Worm (Caenorhabditis elegans): ENCODE data around the gene C52E2.3.

C52E2.3 gene

DNA sequence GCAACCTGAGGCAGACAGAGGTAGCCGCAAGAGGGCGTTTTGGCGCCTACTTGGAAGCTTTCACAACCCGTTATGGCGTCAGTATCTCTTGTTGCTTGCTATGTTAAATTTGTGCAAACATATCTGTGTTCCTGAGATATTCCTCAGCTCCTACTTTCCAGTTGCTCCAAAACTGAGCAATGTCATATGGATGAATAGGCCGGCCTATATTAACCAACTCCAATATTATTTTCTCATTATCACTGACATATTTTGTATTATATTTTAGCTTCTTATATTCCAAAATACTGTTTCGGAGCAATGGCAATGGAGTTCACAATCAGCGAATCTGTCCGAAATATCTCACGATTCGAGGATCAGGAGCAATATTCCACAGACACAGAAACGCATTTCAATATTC is 24.6 kb downstream of the C52E2.3 start, which contains the start of gene math-13:
math-13 (plus strand) TSS at position 301 of the 400 bp plus-strand sequence.
- no peak for TF ChIP-seq F57C9.4 (tag; optimal IDR thresholded peaks at IDR 0.05)
- TF ChIP-seq ZK185.1 (tag; optimal IDR thresholded peaks at IDR 0.05; ENCODE audit: poor library complexity, severe bottlenecking), result no peak
- TF ChIP-seq attf-6 (GFP tag; IDR thresholded peaks at IDR 0.05), result no peak
- no peak for TF ChIP-seq zim-3 (tag; optimal IDR thresholded peaks at IDR 0.05)
- no peak for TF ChIP-seq efl-1 (GFP tag; optimal IDR thresholded peaks at IDR 0.05)
- no peak for TF ChIP-seq nfya-2 (GFP tag; IDR thresholded peaks at IDR 0.05)
- TF ChIP-seq madf-3 (GFP tag; IDR thresholded peaks at IDR 0.05), result no peak
- no peak for TF ChIP-seq lin-40 (tag; optimal IDR thresholded peaks at IDR 0.05)
- no peak for TF ChIP-seq dox-1 (GFP tag; IDR thresholded peaks at IDR 0.05)
- no peak for TF ChIP-seq B0336.3 (GFP tag; IDR thresholded peaks at IDR 0.05)
- TF ChIP-seq aptf-2 (GFP tag; conservative IDR thresholded peaks at IDR 0.05), result no peak
- TF ChIP-seq hsf-1 (GFP tag; IDR thresholded peaks at IDR 0.05), result no peak
- no peak for TF ChIP-seq F10E7.11 (tag; optimal IDR thresholded peaks at IDR 0.05)

DNA sequence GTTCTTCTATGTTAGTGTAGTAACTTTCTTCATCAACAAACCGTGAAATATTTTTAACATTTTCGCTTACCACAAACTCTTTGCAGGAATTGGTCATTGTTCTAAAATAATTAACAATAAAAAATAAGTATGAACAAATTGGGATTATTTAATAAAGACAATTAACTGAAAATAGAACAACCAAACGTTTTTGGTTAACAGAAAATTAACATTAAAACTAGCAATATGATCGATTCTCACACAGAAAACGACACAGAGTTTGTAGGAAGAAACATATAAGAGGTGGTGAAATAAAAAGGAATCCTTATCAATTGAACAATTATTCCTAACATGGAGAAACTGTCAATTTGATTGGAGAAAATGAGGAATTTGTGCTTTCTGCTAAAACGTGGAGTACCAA is 27.6 kb downstream of the C52E2.3 start, which contains the start of gene math-16:
math-16 (minus strand) TSS at position 101 of the 400 bp plus-strand sequence.
- TF ChIP-seq rpc-1 (optimal IDR thresholded peaks at IDR 0.05) (no peak), rpc-1 (tag; optimal IDR thresholded peaks at IDR 0.05) (no peak), ztf-28 (GFP tag; IDR thresholded peaks at IDR 0.05) (no peak), gei-17 (GFP tag; optimal IDR thresholded peaks at IDR 0.05) (no peak), egl-44 (GFP tag; IDR thresholded peaks at IDR 0.05) (no peak), hmg-1.2 (GFP tag; IDR thresholded peaks at IDR 0.05) (no peak), K11D2.4 (GFP tag; IDR thresholded peaks at IDR 0.05) (no peak), F39B2.1 (GFP tag; IDR thresholded peaks at IDR 0.05) (no peak), atf-7 (tag; optimal IDR thresholded peaks at IDR 0.05) (no peak), tbx-9 (tag; optimal IDR thresholded peaks at IDR 0.05; ENCODE audit: borderline replicate concordance) (no peak), nhr-90 (tag; optimal IDR thresholded peaks at IDR 0.05) (no peak), Y67H2A.10 (GFP tag; conservative IDR thresholded peaks at IDR 0.05) (no peak), ZK185.1 (tag; optimal IDR thresholded peaks at IDR 0.05; ENCODE audit: poor library complexity, severe bottlenecking) (no peak), nfya-2 (GFP tag; IDR thresholded peaks at IDR 0.05) (no peak), ets-4 (GFP tag; optimal IDR thresholded peaks at IDR 0.05) (no peak)

DNA sequence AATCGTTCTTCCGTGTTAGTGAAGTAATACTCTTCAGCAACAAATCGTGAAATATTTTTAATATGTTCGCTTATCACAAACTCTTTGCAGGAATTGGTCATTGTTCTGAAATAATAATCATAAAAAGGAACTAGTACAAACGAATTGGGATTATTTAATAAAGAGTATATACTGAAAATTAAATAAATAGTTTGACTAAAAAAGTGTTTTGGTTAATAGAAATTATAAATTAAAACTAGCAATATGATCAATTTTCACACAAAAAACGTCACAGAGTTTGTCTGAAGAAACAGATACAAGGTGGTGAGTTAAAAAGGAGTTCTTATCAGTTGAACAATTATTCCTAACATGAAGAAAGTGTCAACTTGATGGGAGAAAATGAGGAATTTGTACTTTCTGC is 31.7 kb downstream of the C52E2.3 start, which contains the start of gene math-5:
math-5 (minus strand) TSS at position 101 of the 400 bp plus-strand sequence.
- no peak for TF ChIP-seq bed-1 (GFP tag; IDR thresholded peaks at IDR 0.05)
- no peak for TF ChIP-seq tbx-9 (tag; optimal IDR thresholded peaks at IDR 0.05; ENCODE audit: borderline replicate concordance)
- TF ChIP-seq let-526 (GFP tag; IDR thresholded peaks at IDR 0.05), result no peak
- TF ChIP-seq attf-6 (GFP tag; IDR thresholded peaks at IDR 0.05), result no peak
- no peak for TF ChIP-seq F22D6.2 (tag; optimal IDR thresholded peaks at IDR 0.05)
- TF ChIP-seq B0035.1 (tag; optimal IDR thresholded peaks at IDR 0.05), result no peak
- no peak for TF ChIP-seq nhr-120 (GFP tag; IDR thresholded peaks at IDR 0.05)

DNA sequence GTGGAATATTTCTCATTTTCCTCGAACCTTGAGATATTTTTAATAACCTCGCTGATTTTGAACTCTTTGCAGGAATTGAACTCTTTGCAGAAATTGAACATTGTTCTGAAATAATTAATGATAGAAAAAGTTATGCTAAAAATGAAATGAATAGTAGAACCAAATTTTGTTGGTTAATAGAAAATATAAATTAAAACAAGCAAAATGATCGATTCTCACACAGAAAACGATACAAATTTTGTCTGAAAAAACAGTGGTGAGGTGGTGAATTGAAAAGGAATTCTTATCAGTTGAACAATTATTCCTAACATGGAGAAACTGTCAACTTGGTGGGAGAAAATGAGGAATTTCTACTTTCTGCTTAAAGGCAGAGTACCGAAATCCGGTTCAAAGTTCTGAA is 33.6 kb downstream of the C52E2.3 start, which contains the start of gene math-6:
math-6 (minus strand) TSS at position 101 of the 400 bp plus-strand sequence.
- TF ChIP-seq athp-1 (tag; optimal IDR thresholded peaks at IDR 0.05) (no peak), bed-2 (GFP tag; IDR thresholded peaks at IDR 0.05) (no peak), K12H6.12 (tag; optimal IDR thresholded peaks at IDR 0.05) (no peak), F57A8.1 (GFP tag; optimal IDR thresholded peaks at IDR 0.05) (no peak), egl-18 (GFP tag; IDR thresholded peaks at IDR 0.05) (no peak), T07F8.4 (tag; optimal IDR thresholded peaks at IDR 0.05) (no peak), pha-4 (tag; optimal IDR thresholded peaks at IDR 0.05) (no peak), zfh-2 (GFP tag; conservative IDR thresholded peaks at IDR 0.05) (no peak), F23B12.7 (tag; optimal IDR thresholded peaks at IDR 0.05; ENCODE audit: insufficient read depth) (no peak), ztf-6 (GFP tag; IDR thresholded peaks at IDR 0.05) (no peak), D2030.7 (GFP tag; IDR thresholded peaks at IDR 0.05) (no peak), lir-1 (GFP tag; conservative IDR thresholded peaks at IDR 0.05) (no peak), lin-54 (GFP tag; optimal IDR thresholded peaks at IDR 0.05) (no peak), T26A5.8 (tag; optimal IDR thresholded peaks at IDR 0.05) (no peak), K11D2.4 (GFP tag; IDR thresholded peaks at IDR 0.05) (no peak)

Measured in whole organism, young adult.